Worm (Caenorhabditis elegans) whole organism, L1 larva: ENCODE data around the gene T11G6.4.

Experiments used
- alr-1 ChIP-seq: fragments of 200-800 bp; sonication (Bioruptor generic); optimal IDR thresholded peaks from 2 replicates; lab custom pipeline; 2018; ENCODE audit warnings: borderline replicate concordance, mild to moderate bottlenecking, missing genetic modification characterization, missing compliant biosample characterization
- rnt-1 ChIP-seq: sonication (generic microtip); optimal IDR thresholded peaks from 2 replicates; lab custom pipeline; 2016; ENCODE audit warnings: mild to moderate bottlenecking, missing genetic modification characterization, moderate library complexity, missing compliant biosample characterization
- snpc-4 ChIP-seq: fragments of 150-350 bp; optimal IDR thresholded peaks from 2 replicates; lab custom pipeline; 2014; ENCODE audit warnings: missing biosample characterization, missing genetic modification characterization

DNA sequence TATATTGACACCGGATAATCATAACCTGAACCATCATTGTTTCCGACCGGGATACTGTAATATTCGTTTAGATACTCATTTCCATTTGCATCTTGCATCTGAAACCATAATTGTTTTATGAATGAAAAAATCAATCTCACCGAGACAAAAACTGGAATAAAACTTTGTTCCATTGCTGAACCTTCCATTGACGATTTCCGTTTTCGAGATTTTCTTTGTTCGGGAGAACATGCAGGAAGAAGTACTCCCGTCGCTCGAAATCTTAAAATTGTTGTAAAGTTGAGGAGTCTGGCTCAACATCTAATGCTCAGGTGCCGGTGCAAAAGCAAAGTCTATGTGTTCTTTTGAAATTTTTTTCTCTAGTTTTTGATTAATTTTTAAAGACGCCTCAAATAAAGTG lies 25.7 kb downstream of the T11G6.4 start:
- TF ChIP-seq alr-1 (tag; lab: Kevin White, UChicago) (no peak), snpc-4 (tag; lab: Kevin White, UChicago) (no peak), rnt-1 (tag; lab: Kevin White, UChicago) (no peak)
